Fruit fly (Drosophila melanogaster) whole organism, adult: ENCODE data around the gene RpS9.

Experiments
- CG12768 ChIP-seq: fragments of 200-800 bp; sonication (Bioruptor generic); optimal IDR thresholded peaks from 2 replicates; lab custom pipeline; 2017; ENCODE audit warnings: missing biosample characterization, missing genetic modification characterization, mild to moderate bottlenecking, moderate library complexity, missing genetic modification reagents
- CG7045 ChIP-seq: fragments of 200-800 bp; sonication (Bioruptor generic); optimal IDR thresholded peaks from 2 replicates; lab custom pipeline; 2017; ENCODE audit warnings: missing biosample characterization, mild to moderate bottlenecking, missing genetic modification characterization
- CG7101 ChIP-seq: fragments of 200-800 bp; sonication (Bioruptor generic); optimal IDR thresholded peaks from 2 replicates; lab custom pipeline; 2018; ENCODE audit warnings: missing biosample characterization, mild to moderate bottlenecking, missing genetic modification characterization, moderate library complexity
- Clk ChIP-seq: fragments of 200-800 bp; sonication (Bioruptor generic); optimal IDR thresholded peaks from 2 replicates; lab custom pipeline; 2017; ENCODE audit warnings: missing biosample characterization, missing genetic modification characterization

dm6 chr3L:9525444-9525843 lies 14.1 kb upstream of the RpS9 start, which contains the start of gene CG33700:
- TF ChIP-seq Clk (no peak), CG12768 (GFP tag; lab: Kevin White, UChicago) (no peak), CG7045 (GFP tag; lab: Kevin White, UChicago) (no peak), CG7101 (tag; lab: Kevin White, UChicago) (no peak)
